Worm (Caenorhabditis elegans): ENCODE data around the gene clc-6.

DNA sequence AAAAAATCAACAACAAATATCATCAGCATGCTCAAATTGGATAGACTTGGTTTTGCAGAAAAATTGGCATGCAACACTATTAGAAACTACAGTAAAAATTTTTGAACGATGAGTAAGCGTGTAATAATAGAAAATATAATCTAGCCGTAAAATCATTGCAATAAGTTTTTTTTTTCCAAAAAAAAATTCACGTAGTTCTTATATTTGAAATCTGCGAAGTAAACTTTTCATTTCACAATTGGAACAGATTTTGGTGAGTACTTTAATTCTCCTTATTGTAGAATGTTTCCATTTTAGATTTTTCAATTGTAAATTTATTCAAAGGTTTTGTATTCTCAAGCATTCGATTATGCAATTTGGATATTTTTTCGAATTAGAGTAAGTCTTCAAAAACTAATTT, 4.3 kb upstream of the clc-6 start, which contains the start of gene K10D6.3:
- no peak for TF ChIP-seq ama-1 (optimal IDR thresholded peaks at IDR 0.05)
- TF ChIP-seq ceh-31 (tag; optimal IDR thresholded peaks at IDR 0.05): no peak
- TF ChIP-seq F13H6.1 (tag; optimal IDR thresholded peaks at IDR 0.05): no peak
- no peak for TF ChIP-seq dmd-4 (tag; optimal IDR thresholded peaks at IDR 0.05; ENCODE audit: borderline replicate concordance)
- no peak for TF ChIP-seq hlh-15 (tag; optimal IDR thresholded peaks at IDR 0.05)
- TF ChIP-seq lin-11 (tag; optimal IDR thresholded peaks at IDR 0.05): no peak
- TF ChIP-seq unc-86 (tag; optimal IDR thresholded peaks at IDR 0.05): no peak
- TF ChIP-seq tbx-2 (tag; optimal IDR thresholded peaks at IDR 0.05): no peak
- TF ChIP-seq unc-55 (GFP tag; optimal IDR thresholded peaks at IDR 0.05): no peak
- TF ChIP-seq pha-4 (tag; optimal IDR thresholded peaks at IDR 0.05): no peak
- TF ChIP-seq ceh-48 (tag; optimal IDR thresholded peaks at IDR 0.05): no peak
